In the genomic region with DNA sequence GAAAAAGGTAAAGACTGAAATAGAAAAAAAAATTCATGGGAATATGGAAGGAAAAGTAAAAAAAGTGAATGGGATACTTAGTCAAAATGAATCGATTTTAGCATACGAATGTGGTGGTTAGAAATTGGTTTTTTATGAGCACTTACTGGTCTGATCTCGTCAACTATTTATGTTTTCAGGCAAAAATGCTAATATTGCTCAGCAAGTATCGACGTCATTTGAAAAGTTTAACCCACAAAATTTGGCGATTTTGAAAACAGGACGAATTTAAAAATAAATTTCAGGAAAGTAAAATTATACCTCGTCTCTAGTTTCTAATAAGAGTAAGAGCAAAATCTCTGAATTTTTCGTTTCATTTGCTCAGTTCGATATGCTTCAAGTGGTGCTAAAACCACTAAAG, we compare ENCODE assay signal across 3 worm cellular contexts.
A peak's percentile ranks its signal among the peaks of the same experiment; 100 is the strongest.
TF ChIP-seq lines count a peak whose summit lies in the region.

No protein-coding gene starts in this region.

TF ChIP-seq in whole organism, L2 larva, 48 proteins besides CTCF, POLR2A, EP300 and RAD21:
- TF ChIP-seq peb-1 (tag; optimal IDR thresholded peaks at IDR 0.05; lab: Kevin White, UChicago) = no peak
- peak; percentile 0 for TF ChIP-seq mab-5 (tag; optimal IDR thresholded peaks at IDR 0.05; lab: Kevin White, UChicago)

TF ChIP-seq in whole organism, L3 larva, 47 proteins besides CTCF, POLR2A, EP300 and RAD21:
- TF ChIP-seq nhr-76 (tag; optimal IDR thresholded peaks at IDR 0.05; lab: Kevin White, UChicago) (no peak), ama-1 (optimal IDR thresholded peaks at IDR 0.05; lab: Kevin White, UChicago) (peak; percentile 36)

TF ChIP-seq in whole organism, L4 larva, 104 proteins besides CTCF, POLR2A, EP300 and RAD21:
- TF ChIP-seq spr-1 (tag; optimal IDR thresholded peaks at IDR 0.05; lab: Kevin White, UChicago) (no peak), daf-19 (GFP tag; conservative IDR thresholded peaks at IDR 0.05; lab: Robert Waterston, UW) (no peak), daf-16 (GFP tag; optimal IDR thresholded peaks at IDR 0.05; lab: Kevin White, UChicago) (no peak), daf-16 (tag; optimal IDR thresholded peaks at IDR 0.05; lab: Kevin White, UChicago) (no peak), zip-11 (GFP tag; IDR thresholded peaks at IDR 0.05; lab: Robert Waterston, UW) (no peak), aha-1 (tag; lab: Kevin White, UChicago) (peak; percentile 60)
